Fruit fly (Drosophila melanogaster): ENCODE results near the gene Oamb.

Gene Oamb

DNA sequence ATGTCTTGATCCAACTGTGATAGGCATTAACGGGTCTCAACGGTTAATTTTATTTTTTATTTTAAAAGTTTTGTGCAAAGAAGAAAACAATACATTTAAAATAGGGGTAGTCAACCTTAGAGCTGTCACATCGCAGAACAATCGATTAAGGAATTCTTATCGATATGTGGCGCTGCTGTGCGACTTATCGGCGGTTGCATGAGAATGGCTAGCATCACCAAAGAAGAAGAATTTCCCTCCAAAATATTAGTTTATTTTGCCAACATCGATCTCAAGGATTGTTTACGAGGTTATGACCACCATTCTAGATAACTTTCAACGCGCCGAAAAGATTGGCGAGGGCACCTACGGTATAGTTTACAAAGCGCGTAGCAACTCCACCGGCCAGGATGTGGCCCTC, 21.0 kb upstream of the Oamb start, which contains the start of gene Cdk2:
Cdk2 (plus strand) TSS at position 219 of the 400 bp plus-strand sequence.
- TF ChIP-seq lz (GFP tag; optimal IDR thresholded peaks at IDR 0.05) (peak; percentile 22), achi (GFP tag; optimal IDR thresholded peaks at IDR 0.05) (peak; percentile 34), CG3032 (tag; optimal IDR thresholded peaks at IDR 0.05) (peak; percentile 59), eg (GFP tag; IDR thresholded peaks at IDR 0.05) (0 out of 3 replicates have a peak, but pooled peaks have one; percentile 8), CG1621 (tag; optimal IDR thresholded peaks at IDR 0.05) (no peak), dsx (GFP tag; optimal IDR thresholded peaks at IDR 0.05; ENCODE audit: poor library complexity, severe bottlenecking) (peak; percentile 7), Hr38 (GFP tag; optimal IDR thresholded peaks at IDR 0.05) (no peak)

DNA sequence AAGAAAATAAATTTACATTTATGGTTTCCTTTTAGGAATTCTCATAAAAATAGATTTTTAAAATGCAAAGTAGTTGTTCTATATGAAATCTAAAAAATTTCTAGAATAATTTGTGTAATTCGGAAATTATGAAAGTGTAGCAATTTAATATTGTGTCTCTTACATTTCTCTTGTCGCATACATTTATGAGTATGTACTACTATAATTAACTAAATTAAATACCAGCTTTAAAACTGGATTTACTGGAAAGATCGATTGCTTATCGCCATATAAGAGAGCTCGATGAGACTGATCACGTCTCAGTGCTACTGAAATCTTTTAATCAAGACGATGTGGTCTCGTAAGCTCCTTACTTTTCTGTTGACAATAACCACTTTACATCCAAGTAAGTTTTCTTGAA, 17.0 kb upstream of the Oamb start, which contains the start of gene CG31205:
CG31205 (plus strand) TSS at position 301 of the 400 bp plus-strand sequence.
- no peak for TF ChIP-seq CG32006 (GFP tag; optimal IDR thresholded peaks at IDR 0.05)
- no peak for TF ChIP-seq CG6854 (GFP tag; optimal IDR thresholded peaks at IDR 0.05)

DNA sequence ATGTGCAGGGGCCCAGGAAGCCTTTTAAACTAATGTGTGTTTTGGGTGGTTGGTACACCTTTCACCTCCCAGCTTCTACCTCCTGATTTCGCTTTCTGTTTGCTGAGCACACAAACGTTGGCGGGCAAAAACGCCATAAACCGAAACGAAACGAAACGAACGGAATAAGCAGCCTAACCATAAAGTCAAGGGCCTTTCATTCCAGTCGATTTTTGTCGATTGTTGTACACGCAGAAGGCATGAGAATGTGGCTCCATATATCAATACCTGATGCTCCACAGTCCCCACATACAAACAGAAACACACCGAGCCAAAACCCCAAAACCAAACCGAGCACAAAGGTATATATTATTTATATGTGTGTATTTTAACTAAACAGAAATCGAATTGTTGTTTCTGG, 9.1 kb upstream of the Oamb start:
- TF ChIP-seq CG6808 (GFP tag; optimal IDR thresholded peaks at IDR 0.05) (no peak), CG10631 (GFP tag; optimal IDR thresholded peaks at IDR 0.05) (no peak), svp (GFP tag) (peak; percentile 62)

DNA sequence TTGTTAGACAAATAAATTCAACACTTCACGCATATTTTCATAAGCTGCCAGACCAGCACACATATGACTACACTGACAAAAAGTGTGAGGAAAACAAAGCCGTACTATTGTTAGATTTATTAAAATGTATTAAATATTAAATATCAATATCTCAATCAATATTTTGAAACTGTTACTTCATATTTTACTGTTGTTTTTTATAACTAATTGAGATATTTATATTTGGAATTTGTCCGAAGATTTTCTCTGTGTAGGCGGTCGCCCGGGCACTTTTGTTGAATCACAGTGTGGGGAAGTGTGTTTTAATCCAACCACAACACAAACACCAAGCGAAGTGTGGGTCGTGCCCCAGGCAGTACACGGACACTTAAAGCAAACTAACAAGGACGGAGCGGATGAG, 4.9 kb upstream of the Oamb start:
- TF ChIP-seq acj6 (GFP tag; optimal IDR thresholded peaks at IDR 0.05) (no peak), Gug (GFP tag; IDR thresholded peaks at IDR 0.05) (0 out of 2 replicates have a peak, but pooled peaks have one; percentile 12), svp (GFP tag) (peak; percentile 26), lz (GFP tag; optimal IDR thresholded peaks at IDR 0.05) (no peak), CG31627 (GFP tag; optimal IDR thresholded peaks at IDR 0.05) (no peak), CG4318 (GFP tag; optimal IDR thresholded peaks at IDR 0.05) (peak; percentile 9), Hr4 (GFP tag; optimal IDR thresholded peaks at IDR 0.05) (peak; percentile 8), eg (GFP tag; IDR thresholded peaks at IDR 0.05) (0 out of 3 replicates have a peak, but pooled peaks have one; percentile 36), CG15336 (GFP tag; IDR thresholded peaks at IDR 0.05) (peak; percentile 44; the same call in 1 of the 2 replicates), CG8119 (GFP tag; IDR thresholded peaks at IDR 0.05) (peak; percentile 18; the same call in 1 of the 3 replicates), vri (GFP tag; optimal IDR thresholded peaks at IDR 0.05) (no peak), OdsH (GFP tag; optimal IDR thresholded peaks at IDR 0.05) (peak; percentile 12), CG10669 (GFP tag; optimal IDR thresholded peaks at IDR 0.05) (no peak), CG32006 (GFP tag; optimal IDR thresholded peaks at IDR 0.05) (peak; percentile 46), Eip93F (GFP tag; optimal IDR thresholded peaks at IDR 0.05) (no peak)

DNA sequence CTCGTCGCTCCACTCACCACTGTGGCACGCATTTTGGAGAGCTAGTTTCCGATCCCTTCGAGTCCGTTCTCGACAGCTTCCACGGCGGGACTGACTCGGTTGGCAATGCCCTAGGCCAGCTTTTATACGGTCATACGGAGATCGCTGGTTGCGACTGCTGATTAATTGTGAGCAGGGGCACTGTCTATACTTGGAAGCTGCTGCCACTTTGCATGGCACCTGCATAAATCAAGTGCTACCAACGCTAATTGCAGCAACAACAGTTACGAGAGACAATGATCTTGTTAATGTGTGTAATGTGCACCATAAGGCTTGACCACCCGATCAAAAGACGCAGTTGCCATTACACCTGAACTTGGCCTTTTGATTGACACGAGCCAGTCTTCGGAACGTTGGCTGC, 37.1 kb downstream of the Oamb start, which contains the start of gene CG4000:
CG4000 (minus strand) TSS at position 101 of the 400 bp plus-strand sequence.
- TF ChIP-seq ss (GFP tag; optimal IDR thresholded peaks at IDR 0.05) (no peak), dsx (GFP tag; optimal IDR thresholded peaks at IDR 0.05; ENCODE audit: poor library complexity, severe bottlenecking) (no peak), CG6276 (GFP tag; optimal IDR thresholded peaks at IDR 0.05) (no peak), fd85E (GFP tag; optimal IDR thresholded peaks at IDR 0.05) (no peak), CG3032 (tag; optimal IDR thresholded peaks at IDR 0.05) (no peak), Sox14 (GFP tag; optimal IDR thresholded peaks at IDR 0.05) (no peak), CG10669 (GFP tag; optimal IDR thresholded peaks at IDR 0.05) (no peak), acj6 (GFP tag; optimal IDR thresholded peaks at IDR 0.05) (no peak), Gug (GFP tag; IDR thresholded peaks at IDR 0.05) (no peak), Sox102F (GFP tag; optimal IDR thresholded peaks at IDR 0.05) (no peak), dac (GFP tag; optimal IDR thresholded peaks at IDR 0.05) (no peak), CG8119 (GFP tag; IDR thresholded peaks at IDR 0.05) (no peak), Blimp-1 (GFP tag; optimal IDR thresholded peaks at IDR 0.05) (no peak), CG11902 (GFP tag; optimal IDR thresholded peaks at IDR 0.05) (no peak), CG6808 (GFP tag; optimal IDR thresholded peaks at IDR 0.05) (no peak), CG10631 (GFP tag; optimal IDR thresholded peaks at IDR 0.05) (no peak)

Measured in whole organism, prepupa.